Worm (Caenorhabditis elegans): ENCODE results near the gene Y37B11A.3.

- no peak for TF ChIP-seq nhr-237 (tag; optimal IDR thresholded peaks at IDR 0.05)
- TF ChIP-seq R02D3.7 (tag; optimal IDR thresholded peaks at IDR 0.05) = no peak
Observed at ce11 chrIII:5755204-5755603, 29.9 kb downstream of the Y37B11A.3 start, which contains the start of gene ida-1.

Measured in whole organism, L2 larva.